Worm (Caenorhabditis elegans) whole organism, early embryonic: ENCODE measurements around the gene clec-79.
"Not testable (repeated sequence)": the region's sequence is repeated elsewhere in the genome, so short reads cannot be mapped to it uniquely, and the experiment has no call there.

Source experiments
- B0310.2 ChIP-seq: sonication (generic microtip); optimal IDR thresholded peaks from 2 replicates; lab custom pipeline; 2016; ENCODE audit warnings: mild to moderate bottlenecking, missing genetic modification characterization, missing compliant biosample characterization
- F13C5.2 ChIP-seq: sonication (generic microtip); optimal IDR thresholded peaks from 2 replicates; lab custom pipeline; 2017; ENCODE audit warnings: mild to moderate bottlenecking, missing genetic modification characterization, inconsistent platforms, missing compliant biosample characterization
- aly-1 ChIP-seq: sonication (generic microtip); optimal IDR thresholded peaks from 2 replicates; lab custom pipeline; 2016; ENCODE audit warnings: missing genetic modification characterization, missing compliant biosample characterization
- ama-1 ChIP-seq: fragments of 150-350 bp; optimal IDR thresholded peaks from 2 replicates; lab custom pipeline; 2014
- ceh-13 ChIP-seq: fragments of 200-800 bp; sonication (Bioruptor generic); optimal IDR thresholded peaks from 2 replicates; lab custom pipeline; 2018; ENCODE audit warnings: mild to moderate bottlenecking, missing genetic modification characterization, missing compliant biosample characterization
- ceh-36 ChIP-seq: sonication (generic microtip); optimal IDR thresholded peaks from 2 replicates; lab custom pipeline; 2016; ENCODE audit warnings: missing genetic modification characterization, inconsistent platforms, missing compliant biosample characterization
- ets-7 ChIP-seq: sonication (generic microtip); optimal IDR thresholded peaks from 2 replicates; lab custom pipeline; 2016; ENCODE audit warnings: missing genotype, missing genetic modification characterization, missing compliant biosample characterization
- flt-1 ChIP-seq: fragments of 200-800 bp; sonication (Bioruptor generic); IDR thresholded peaks from 2 replicates; pipeline ENCODE4 v1.3.6; 2022; ENCODE audit warnings: missing genetic modification characterization, missing compliant biosample characterization
- hmbx-1 ChIP-seq: sonication (generic microtip); optimal IDR thresholded peaks from 2 replicates; lab custom pipeline; 2016; ENCODE audit warnings: mild to moderate bottlenecking, missing genetic modification characterization, missing compliant biosample characterization
- hmg-4 ChIP-seq: fragments of 200-800 bp; sonication (Bioruptor generic); optimal IDR thresholded peaks from 2 replicates; lab custom pipeline; 2018; ENCODE audit warnings: mild to moderate bottlenecking, missing genetic modification characterization, missing compliant biosample characterization
- hnd-1 ChIP-seq: sonication (generic microtip); optimal IDR thresholded peaks from 2 replicates; lab custom pipeline; 2016; ENCODE audit warnings: missing genetic modification characterization, missing compliant biosample characterization
- pes-1 ChIP-seq: fragments of 200-800 bp; sonication (Bioruptor generic); IDR thresholded peaks from 2 replicates; pipeline ENCODE4 v1.3.6; 2022; ENCODE audit warnings: missing genetic modification reagents, missing genetic modification characterization, missing compliant biosample characterization
- scrt-1 ChIP-seq: fragments of 200-800 bp; sonication (Bioruptor generic); IDR thresholded peaks from 2 replicates; pipeline ENCODE4 v1.3.6; 2022; ENCODE audit warnings: missing genetic modification characterization, missing compliant biosample characterization
- sea-1 ChIP-seq: fragments of 200-800 bp; sonication (Bioruptor generic); conservative IDR thresholded peaks from 2 replicates; pipeline ENCODE4 v1.3.6; 2022; ENCODE audit warnings: missing genetic modification characterization, missing compliant biosample characterization
- tbx-11 ChIP-seq: fragments of 200-800 bp; sonication (Bioruptor generic); IDR thresholded peaks from 2 replicates; pipeline ENCODE4 v1.3.6; 2022; ENCODE audit warnings: missing genetic modification characterization, missing compliant biosample characterization
- tbx-37 ChIP-seq: fragments of 200-800 bp; sonication (Bioruptor generic); conservative IDR thresholded peaks from 2 replicates; pipeline ENCODE4 v1.3.6; 2022; ENCODE audit warnings: missing genetic modification reagents, missing genetic modification characterization, missing compliant biosample characterization
- tra-4 ChIP-seq: sonication (generic microtip); optimal IDR thresholded peaks from 2 replicates; lab custom pipeline; 2017; ENCODE audit warnings: missing genetic modification characterization, missing compliant biosample characterization

Gene clec-79

ce11 chrIV:3973049-3973448, at the start of gene clec-79:
Gene clec-79, plus strand, starts transcription at chrIV:3973349.
- no peak for TF ChIP-seq hmg-4
- TF ChIP-seq scrt-1 = no peak
- TF ChIP-seq ama-1 (lab: Kevin White, UChicago) = no peak
- TF ChIP-seq ets-7 = no peak
- no peak for TF ChIP-seq sea-1 (GFP tag; lab: Robert Waterston, UW)
- no peak for TF ChIP-seq aly-1 (tag; lab: Kevin White, UChicago)
- no peak for TF ChIP-seq ceh-13

ce11 chrIV:3926117-3926516, 47.0 kb upstream of the clec-79 start, which contains the start of gene clec-68:
Gene clec-68, plus strand, starts transcription at chrIV:3926417.
- TF ChIP-seq ets-7 (no peak), hnd-1 (no peak), flt-1 (GFP tag; lab: Robert Waterston, UW) (no peak), aly-1 (tag; lab: Kevin White, UChicago) (no peak), F13C5.2 (tag; lab: Kevin White, UChicago) (no peak), hmg-4 (no peak), tbx-11 (GFP tag; lab: Robert Waterston, UW) (no peak), ceh-36 (tag; lab: Kevin White, UChicago) (no peak), tra-4 (tag; lab: Kevin White, UChicago) (no peak), ceh-13 (no peak), ama-1 (lab: Kevin White, UChicago) (no peak), hmbx-1 (tag; lab: Kevin White, UChicago) (no peak), tbx-37 (no peak), B0310.2 (no peak), sea-1 (GFP tag; lab: Robert Waterston, UW) (no peak), scrt-1 (no peak)

- not testable (repeated sequence) for TF ChIP-seq ets-7, B0310.2, hnd-1
Measured at ce11 chrIV:3932408-3932807, 40.7 kb upstream of the clec-79 start, which contains the start of gene clec-70. Gene clec-70, plus strand, starts transcription at chrIV:3932708.

ce11 chrIV:3937097-3937496, 36.1 kb upstream of the clec-79 start, which contains the start of gene clec-71:
Gene clec-71, plus strand, starts transcription at chrIV:3937458.
- TF ChIP-seq flt-1 (GFP tag; lab: Robert Waterston, UW) (no peak), pes-1 (no peak), tra-4 (tag; lab: Kevin White, UChicago) (no peak), sea-1 (GFP tag; lab: Robert Waterston, UW) (no peak), hmg-4 (no peak), F13C5.2 (tag; lab: Kevin White, UChicago) (no peak), ceh-13 (no peak), ama-1 (lab: Kevin White, UChicago) (no peak), tbx-37 (no peak), B0310.2 (no peak)

ce11 chrIV:3941658-3942328, 31.4 kb upstream of the clec-79 start, which contains the start of gene clec-174:
Gene clec-174, minus strand, starts transcription at chrIV:3941708.
- TF ChIP-seq ceh-13 (no peak), B0310.2 (no peak), hnd-1 (no peak), hmg-4 (no peak), scrt-1 (no peak), tbx-11 (GFP tag; lab: Robert Waterston, UW) (no peak), F13C5.2 (tag; lab: Kevin White, UChicago) (no peak), ama-1 (lab: Kevin White, UChicago) (no peak), tra-4 (tag; lab: Kevin White, UChicago) (no peak), ceh-36 (tag; lab: Kevin White, UChicago) (no peak), aly-1 (tag; lab: Kevin White, UChicago) (no peak), tbx-37 (no peak), flt-1 (GFP tag; lab: Robert Waterston, UW) (no peak), sea-1 (GFP tag; lab: Robert Waterston, UW) (no peak), ets-7 (no peak), pes-1 (no peak), hmbx-1 (tag; lab: Kevin White, UChicago) (no peak)

ce11 chrIV:3943003-3943402, 30.1 kb upstream of the clec-79 start, which contains the start of gene Y46C8AL.11:
Gene Y46C8AL.11, plus strand, starts transcription at chrIV:3943303.
- TF ChIP-seq hnd-1 = no peak
- no peak for TF ChIP-seq flt-1 (GFP tag; lab: Robert Waterston, UW)
- no peak for TF ChIP-seq tbx-37
- TF ChIP-seq tra-4 (tag; lab: Kevin White, UChicago) = no peak
- no peak for TF ChIP-seq pes-1
- no peak for TF ChIP-seq hmg-4
- TF ChIP-seq F13C5.2 (tag; lab: Kevin White, UChicago) = no peak
- no peak for TF ChIP-seq ceh-36 (tag; lab: Kevin White, UChicago)
- TF ChIP-seq ama-1 (lab: Kevin White, UChicago) = no peak
- TF ChIP-seq ceh-13 = no peak
- TF ChIP-seq tbx-11 (GFP tag; lab: Robert Waterston, UW) = no peak

ce11 chrIV:3944459-3944858, 28.7 kb upstream of the clec-79 start, which contains the start of gene clec-72:
Gene clec-72, plus strand, starts transcription at chrIV:3944816.
- TF ChIP-seq ceh-13 = no peak
- TF ChIP-seq ets-7 = no peak
- no peak for TF ChIP-seq scrt-1
- TF ChIP-seq ama-1 (lab: Kevin White, UChicago) = no peak
- no peak for TF ChIP-seq tra-4 (tag; lab: Kevin White, UChicago)
- no peak for TF ChIP-seq hmg-4
- no peak for TF ChIP-seq B0310.2
- TF ChIP-seq ceh-36 (tag; lab: Kevin White, UChicago) = no peak
- no peak for TF ChIP-seq tbx-37
- no peak for TF ChIP-seq flt-1 (GFP tag; lab: Robert Waterston, UW)
- TF ChIP-seq F13C5.2 (tag; lab: Kevin White, UChicago) = no peak
- no peak for TF ChIP-seq hmbx-1 (tag; lab: Kevin White, UChicago)
- no peak for TF ChIP-seq hnd-1
